Worm (Caenorhabditis elegans) whole organism, young adult: ENCODE data around the gene T10F2.2.
A peak's percentile ranks its signal among the peaks of the same experiment; 100 is the strongest.

Experiments used
- D2030.7 ChIP-seq: fragments of 200-800 bp; sonication (Bioruptor generic); IDR thresholded peaks from 2 replicates; pipeline ENCODE4 v1.3.6; 2022; ENCODE audit warnings: missing genetic modification reagents, missing genetic modification characterization, missing compliant biosample characterization
- F22D6.2 ChIP-seq: sonication (generic microtip); optimal IDR thresholded peaks from 2 replicates; lab custom pipeline; 2016; ENCODE audit warnings: mild to moderate bottlenecking, missing genetic modification characterization, missing compliant biosample characterization
- F33H1.4 ChIP-seq: fragments of 200-800 bp; sonication (Bioruptor generic); IDR thresholded peaks from 2 replicates; pipeline ENCODE4 v1.3.6; 2022; ENCODE audit warnings: missing genetic modification reagents, missing genetic modification characterization, missing compliant biosample characterization
- T26A5.8 ChIP-seq: sonication (generic microtip); optimal IDR thresholded peaks from 2 replicates; lab custom pipeline; 2016; ENCODE audit warnings: missing genetic modification characterization, missing compliant biosample characterization
- Y53F4B.3 ChIP-seq: fragments of 200-800 bp; sonication (Bioruptor generic); IDR thresholded peaks from 2 replicates; pipeline ENCODE4 v1.3.6; 2022; ENCODE audit warnings: missing genetic modification reagents, missing genetic modification characterization, missing compliant biosample characterization
- Y53G8AR.9 ChIP-seq: fragments of 200-800 bp; sonication (Bioruptor generic); conservative IDR thresholded peaks from 2 replicates; pipeline ENCODE4 v1.3.6; 2022; ENCODE audit warnings: missing genetic modification reagents, missing genetic modification characterization, missing compliant biosample characterization
- Y67H2A.10 ChIP-seq: fragments of 200-800 bp; sonication (Bioruptor generic); conservative IDR thresholded peaks from 2 replicates; pipeline ENCODE4 v1.3.6; 2022; ENCODE audit warnings: missing genetic modification reagents, missing genetic modification characterization, missing compliant biosample characterization
- aptf-2 ChIP-seq: fragments of 200-800 bp; sonication (Bioruptor generic); conservative IDR thresholded peaks from 2 replicates; pipeline ENCODE4 v1.3.6; 2022; ENCODE audit warnings: missing genetic modification reagents, missing genetic modification characterization, missing compliant biosample characterization
- ceh-100 ChIP-seq: fragments of 200-800 bp; sonication (Bioruptor generic); IDR thresholded peaks from 2 replicates; pipeline ENCODE4 v1.3.6; 2022; ENCODE audit warnings: missing genetic modification reagents, missing genetic modification characterization, missing compliant biosample characterization
- ceh-40 ChIP-seq: fragments of 200-800 bp; sonication (Bioruptor generic); IDR thresholded peaks from 2 replicates; pipeline ENCODE4 v1.3.6; 2022; ENCODE audit warnings: missing genetic modification characterization, missing compliant biosample characterization
- ceh-91 ChIP-seq: fragments of 200-800 bp; sonication (Bioruptor generic); IDR thresholded peaks from 2 replicates; pipeline ENCODE4 v1.3.6; 2022; ENCODE audit warnings: missing genetic modification reagents, missing genetic modification characterization, missing compliant biosample characterization
- dox-1 ChIP-seq: fragments of 200-800 bp; sonication (Bioruptor generic); IDR thresholded peaks from 2 replicates; pipeline ENCODE4 v1.3.6; 2022; ENCODE audit warnings: missing genetic modification reagents, missing genetic modification characterization, missing compliant biosample characterization
- dpl-1 ChIP-seq: fragments of 150-350 bp; optimal IDR thresholded peaks from 2 replicates; lab custom pipeline; 2014; ENCODE audit warnings: missing biosample characterization, missing genetic modification reagents, missing genetic modification characterization
- efl-1 ChIP-seq: fragments of 150-350 bp; optimal IDR thresholded peaks from 2 replicates; lab custom pipeline; 2014; ENCODE audit warnings: missing biosample characterization, missing genetic modification reagents, missing genetic modification characterization
- egl-44 ChIP-seq: fragments of 200-800 bp; sonication (Bioruptor generic); IDR thresholded peaks from 2 replicates; pipeline ENCODE4 v1.3.6; 2022; ENCODE audit warnings: missing genetic modification reagents, missing genetic modification characterization, missing compliant biosample characterization
- fkh-3 ChIP-seq: sonication (generic microtip); optimal IDR thresholded peaks from 2 replicates; lab custom pipeline; 2016; ENCODE audit warnings: mild to moderate bottlenecking, missing genetic modification characterization, missing compliant biosample characterization
- hlh-12 ChIP-seq: sonication (generic microtip); optimal IDR thresholded peaks from 2 replicates; lab custom pipeline; 2016; ENCODE audit warnings: missing genetic modification characterization, missing compliant biosample characterization
- hmg-1.2 ChIP-seq: fragments of 200-800 bp; sonication (Bioruptor generic); IDR thresholded peaks from 2 replicates; pipeline ENCODE4 v1.3.6; 2022; ENCODE audit warnings: missing genetic modification reagents, missing genetic modification characterization, missing compliant biosample characterization
- lin-35 ChIP-seq, 3 experiments: fragments of 150-350 bp in 2 of 3; sonication (generic microtip) in 1 of 3; optimal IDR thresholded peaks; 2 replicates each; lab custom pipeline; 2014 to 2018; ENCODE audit warnings: missing biosample characterization in 3 of 3, missing genetic modification characterization in 3 of 3, missing genetic modification reagents in 3 of 3
- lin-54 ChIP-seq: fragments of 200-800 bp; sonication (Bioruptor generic); optimal IDR thresholded peaks from 2 replicates; lab custom pipeline; 2018; ENCODE audit warnings: mild to moderate bottlenecking, missing genetic modification characterization, missing compliant biosample characterization
- lsl-1 ChIP-seq: fragments of 200-800 bp; sonication (Bioruptor generic); optimal IDR thresholded peaks from 2 replicates; lab custom pipeline; 2018; ENCODE audit warnings: mild to moderate bottlenecking, missing genetic modification characterization, moderate library complexity, missing compliant biosample characterization
- lsy-27 ChIP-seq: sonication (generic microtip); optimal IDR thresholded peaks from 2 replicates; lab custom pipeline; 2017; ENCODE audit warnings: missing genetic modification characterization, mild to moderate bottlenecking, missing compliant biosample characterization, antibody characterized with exemption, missing genotype, borderline replicate concordance; ENCODE audit not compliant: insufficient read depth
- madf-6 ChIP-seq: fragments of 200-800 bp; sonication (Bioruptor generic); IDR thresholded peaks from 2 replicates; pipeline ENCODE4 v1.3.6; 2022; ENCODE audit warnings: missing genetic modification reagents, missing genetic modification characterization, missing compliant biosample characterization
- madf-8 ChIP-seq: fragments of 200-800 bp; sonication (Bioruptor generic); conservative IDR thresholded peaks from 2 replicates; pipeline ENCODE4 v1.3.6; 2022; ENCODE audit warnings: missing genetic modification reagents, missing genetic modification characterization, missing compliant biosample characterization
- mcd-1 ChIP-seq: fragments of 200-800 bp; sonication (Bioruptor generic); IDR thresholded peaks from 2 replicates; pipeline ENCODE4 v1.3.6; 2022; ENCODE audit warnings: missing genetic modification reagents, missing genetic modification characterization, missing compliant biosample characterization
- mxl-1 ChIP-seq: sonication (generic microtip); optimal IDR thresholded peaks from 2 replicates; lab custom pipeline; 2016; ENCODE audit warnings: missing genetic modification characterization, missing compliant biosample characterization
- nfya-1 ChIP-seq: sonication (generic microtip); optimal IDR thresholded peaks from 2 replicates; lab custom pipeline; 2017; ENCODE audit warnings: antibody characterized with exemption, missing compliant biosample characterization, missing genetic modification characterization, borderline replicate concordance; ENCODE audit not compliant: insufficient read depth
- nhr-90 ChIP-seq: sonication (generic microtip); optimal IDR thresholded peaks from 2 replicates; lab custom pipeline; 2016; ENCODE audit warnings: missing genotype, mild to moderate bottlenecking, missing genetic modification characterization, missing compliant biosample characterization
- pbrm-1 ChIP-seq: fragments of 200-800 bp; sonication (Bioruptor generic); IDR thresholded peaks from 2 replicates; pipeline ENCODE4 v1.3.6; 2022; ENCODE audit warnings: missing genetic modification reagents, missing genetic modification characterization, missing compliant biosample characterization
- rpc-1 ChIP-seq, 2 experiments: fragments of 150-350 bp in 1 of 2; sonication (generic microtip) in 1 of 2; optimal IDR thresholded peaks; 2 replicates each; lab custom pipeline; 2014 to 2018; ENCODE audit warnings: missing biosample characterization in 1 of 2, missing genetic modification characterization in 1 of 2, missing genetic modification reagents in 1 of 2, missing genotype in 1 of 2
- sdz-38 ChIP-seq: sonication (generic microtip); optimal IDR thresholded peaks from 2 replicates; lab custom pipeline; 2016; ENCODE audit warnings: missing genotype, missing genetic modification characterization, missing compliant biosample characterization
- snpc-3.4 ChIP-seq: sonication (generic microtip); optimal IDR thresholded peaks from 2 replicates; lab custom pipeline; 2017; ENCODE audit warnings: missing genetic modification characterization, mild to moderate bottlenecking, missing compliant biosample characterization, antibody characterized with exemption, moderate library complexity, missing genotype, missing genetic modification reagents
- snpc-4 ChIP-seq, 5 experiments: fragments of 150-350 bp in 1 of 5; sonication (generic microtip) in 4 of 5; optimal IDR thresholded peaks; 2 replicates each; lab custom pipeline; 2014 to 2018; ENCODE audit warnings: missing genetic modification characterization in 5 of 5, missing biosample characterization in 3 of 5, antibody characterized with exemption in 2 of 5, mild to moderate bottlenecking in 2 of 5, missing compliant biosample characterization in 2 of 5, missing genotype in 2 of 5, moderate library complexity in 2 of 5, missing genetic modification reagents in 1 of 5
- unc-130 ChIP-seq: sonication (generic microtip); optimal IDR thresholded peaks from 2 replicates; lab custom pipeline; 2016; ENCODE audit warnings: missing genetic modification reagents, missing genetic modification characterization, missing compliant biosample characterization
- xnd-1 ChIP-seq: sonication (generic microtip); optimal IDR thresholded peaks from 2 replicates; lab custom pipeline; 2016; ENCODE audit warnings: missing genotype, missing genetic modification reagents, missing genetic modification characterization, missing compliant biosample characterization
- zfh-2 ChIP-seq: fragments of 200-800 bp; sonication (Bioruptor generic); conservative IDR thresholded peaks from 2 replicates; pipeline ENCODE4 v1.3.6; 2022; ENCODE audit warnings: missing genetic modification reagents, missing genetic modification characterization, missing compliant biosample characterization

The T10F2.2 gene

ce11 chrIII:5210269-5210668 is 45.2 kb upstream of the T10F2.2 start:
- no peak for TF ChIP-seq Y53F4B.3 (GFP tag; lab: Robert Waterston, UW)
- TF ChIP-seq rpc-1 (optimal IDR thresholded peaks at IDR 0.05; lab: Kevin White, UChicago), result no peak
- TF ChIP-seq rpc-1 (tag; optimal IDR thresholded peaks at IDR 0.05; lab: Kevin White, UChicago), result no peak
- no peak for TF ChIP-seq hmg-1.2 (GFP tag; lab: Robert Waterston, UW)

ce11 chrIII:5208992-5209391 is 43.9 kb upstream of the T10F2.2 start, which contains the start of gene syx-16:
syx-16 (minus strand) TSS chrIII:5209109.
- TF ChIP-seq unc-130 (GFP tag; lab: Kevin White, UChicago), result no peak
- no peak for TF ChIP-seq Y67H2A.10 (GFP tag; lab: Robert Waterston, UW)
- TF ChIP-seq madf-8 (GFP tag; lab: Robert Waterston, UW), result peak; percentile 90
- no peak for TF ChIP-seq mxl-1 (tag; lab: Kevin White, UChicago)
- peak; percentile 33 for TF ChIP-seq lin-54 (GFP tag; lab: Kevin White, UChicago)
- no peak for TF ChIP-seq Y53G8AR.9 (GFP tag; lab: Robert Waterston, UW)
- peak; percentile 82 for TF ChIP-seq xnd-1 (tag; lab: Kevin White, UChicago)
- no peak for TF ChIP-seq F22D6.2 (tag; lab: Kevin White, UChicago)
- no peak for TF ChIP-seq nfya-1
- no peak for TF ChIP-seq nhr-90 (tag; lab: Kevin White, UChicago)
- peak; percentile 75 for TF ChIP-seq F33H1.4
- no peak for TF ChIP-seq ceh-100 (GFP tag; lab: Robert Waterston, UW)
- no peak for TF ChIP-seq snpc-4 (GFP tag; optimal IDR thresholded peaks at IDR 0.05; lab: Kevin White, UChicago)
- TF ChIP-seq snpc-4 (tag; optimal IDR thresholded peaks at IDR 0.05; lab: Kevin White, UChicago), result no peak
- TF ChIP-seq fkh-3 (tag; lab: Kevin White, UChicago), result no peak
- peak; percentile 83 for TF ChIP-seq lsl-1
- TF ChIP-seq dpl-1, result no peak
- peak; percentile 93 for TF ChIP-seq madf-6
- TF ChIP-seq T26A5.8 (tag; lab: Kevin White, UChicago), result no peak
- TF ChIP-seq lin-35 (GFP tag; optimal IDR thresholded peaks at IDR 0.05; lab: Kevin White, UChicago), result no peak
- peak; percentile 27; the same call in 1 of the 2 replicates for TF ChIP-seq dox-1 (GFP tag; lab: Robert Waterston, UW)
- TF ChIP-seq hlh-12 (tag; lab: Kevin White, UChicago), result no peak
- no peak for TF ChIP-seq egl-44
- TF ChIP-seq mcd-1 (GFP tag; lab: Robert Waterston, UW), result no peak
- TF ChIP-seq lsy-27 (tag; lab: Kevin White, UChicago), result no peak
- TF ChIP-seq D2030.7 (GFP tag; lab: Robert Waterston, UW), result peak; percentile 35; the same call in 1 of the 2 replicates
- no peak for TF ChIP-seq sdz-38 (tag; lab: Kevin White, UChicago)
- no peak for TF ChIP-seq pbrm-1 (GFP tag; lab: Robert Waterston, UW)
- no peak for TF ChIP-seq zfh-2 (GFP tag; lab: Robert Waterston, UW)
- no peak for TF ChIP-seq ceh-40 (GFP tag; lab: Robert Waterston, UW)

DNA sequence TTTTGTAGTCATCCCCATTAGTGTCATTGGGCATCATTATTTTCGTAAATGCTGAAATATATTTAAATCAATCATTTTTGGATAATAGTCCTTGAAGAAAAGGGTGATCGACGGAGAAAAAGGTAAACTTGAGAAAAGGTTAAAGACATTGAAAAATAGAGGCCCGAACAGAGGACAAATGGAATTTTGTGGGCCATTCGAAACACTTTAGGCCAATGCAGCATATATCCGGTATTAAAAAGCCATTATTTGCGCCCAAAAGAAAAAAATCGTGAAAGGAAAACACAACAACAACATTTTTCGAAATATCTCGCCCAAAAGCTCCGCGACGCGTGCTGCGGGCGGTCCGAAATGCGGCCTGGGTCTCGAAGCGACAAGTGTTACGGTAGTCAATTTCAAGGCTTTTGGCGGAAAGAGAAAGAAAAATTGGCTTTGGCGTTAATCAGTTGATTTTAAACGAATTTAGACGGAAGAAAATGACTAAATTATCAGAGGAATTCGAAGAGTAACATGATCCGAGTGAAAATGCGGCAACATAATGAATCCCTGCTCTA is 41.8 kb upstream of the T10F2.2 start, which contains the start of gene morc-1:
morc-1 (minus strand) TSS at position 51 of the 554 bp plus-strand sequence.
- TF ChIP-seq dpl-1 (no peak), ceh-91 (0 out of 2 replicates have a peak, but pooled peaks have one; percentile 30), F33H1.4 (peak; percentile 62; the same call in 1 of the 2 replicates), snpc-3.4 (tag; lab: Kevin White, UChicago) (peak; percentile 2), aptf-2 (GFP tag; lab: Robert Waterston, UW) (no peak), madf-6 (peak; percentile 55; the same call in 1 of the 2 replicates), lsl-1 (peak; percentile 69), efl-1 (GFP tag; lab: Kevin White, UChicago) (peak; percentile 11)
